Fruit fly (Drosophila melanogaster) whole organism, embryonic: Measurements from ENCODE around the gene prtp.

Source experiments
- Atf6 ChIP-seq: fragments of 200-800 bp; sonication (Bioruptor generic); IDR thresholded peaks from 2 replicates; pipeline ENCODE4 v1.3.6; 2022; ENCODE audit warnings: missing biosample characterization, missing genetic modification characterization
- Bgb ChIP-seq: fragments of 200-800 bp; sonication (Bioruptor generic); IDR thresholded peaks from 2 replicates; pipeline ENCODE4 v1.3.6; 2022; ENCODE audit warnings: missing biosample characterization, missing genetic modification characterization; ENCODE audit not compliant: partially characterized antibody
- Blimp-1 ChIP-seq: fragments of 200-800 bp; sonication (Bioruptor generic); optimal IDR thresholded peaks from 3 replicates; lab custom pipeline; 2018; ENCODE audit warnings: missing biosample characterization, missing genetic modification characterization, mild to moderate bottlenecking, moderate library complexity, missing genetic modification reagents
- C15 ChIP-seq: fragments of 200-800 bp; sonication (Bioruptor generic); IDR thresholded peaks from 3 replicates; pipeline ENCODE4 v1.3.6; 2022; ENCODE audit warnings: missing biosample characterization, missing genetic modification characterization
- CG10147 ChIP-seq: fragments of 200-800 bp; sonication (Bioruptor generic); optimal IDR thresholded peaks from 2 replicates; lab custom pipeline; 2019; ENCODE audit warnings: missing biosample characterization, mild to moderate bottlenecking, missing genetic modification characterization, moderate library complexity
- CG11560 ChIP-seq: fragments of 200-800 bp; sonication (Bioruptor generic); IDR thresholded peaks from 3 replicates; pipeline ENCODE4 v1.3.6; 2022; ENCODE audit warnings: missing biosample characterization, missing genetic modification characterization
- CG11695 ChIP-seq: fragments of 200-800 bp; sonication (Bioruptor generic); IDR thresholded peaks from 3 replicates; pipeline ENCODE4 v1.3.6; 2022; ENCODE audit warnings: missing biosample characterization, missing genetic modification characterization
- CG13624 ChIP-seq: fragments of 200-800 bp; sonication (Bioruptor generic); optimal IDR thresholded peaks from 2 replicates; lab custom pipeline; 2016; ENCODE audit warnings: missing biosample characterization, missing genetic modification characterization
- CG1529 ChIP-seq: fragments of 200-800 bp; sonication (Bioruptor generic); optimal IDR thresholded peaks from 3 replicates; lab custom pipeline; 2018; ENCODE audit warnings: missing biosample characterization, missing genetic modification characterization
- CG15601 ChIP-seq: fragments of 200-800 bp; sonication (Bioruptor generic); optimal IDR thresholded peaks from 3 replicates; lab custom pipeline; 2019; ENCODE audit warnings: missing biosample characterization, mild to moderate bottlenecking, missing genetic modification characterization, moderate library complexity
- CG16813 ChIP-seq: fragments of 200-800 bp; sonication (Bioruptor generic); IDR thresholded peaks from 3 replicates; pipeline ENCODE4 v1.3.6; 2022; ENCODE audit warnings: missing biosample characterization, missing genetic modification characterization; ENCODE audit not compliant: partially characterized antibody
- CG17328 ChIP-seq: fragments of 200-800 bp; sonication (Bioruptor generic); IDR thresholded peaks from 2 replicates; pipeline ENCODE4 v1.3.6; 2022; ENCODE audit warnings: missing biosample characterization, missing genetic modification characterization
- CG17359 ChIP-seq: fragments of 200-800 bp; sonication (Bioruptor generic); optimal IDR thresholded peaks from 3 replicates; lab custom pipeline; 2018; ENCODE audit warnings: missing biosample characterization, mild to moderate bottlenecking, missing genetic modification characterization, moderate library complexity
- CG17361 ChIP-seq: fragments of 200-800 bp; sonication (Bioruptor generic); IDR thresholded peaks from 3 replicates; pipeline ENCODE4 v1.3.6; 2022; ENCODE audit warnings: missing biosample characterization, missing genetic modification characterization
- CG17612 ChIP-seq: fragments of 200-800 bp; sonication (Bioruptor generic); IDR thresholded peaks from 2 replicates; pipeline ENCODE4 v1.3.6; 2022; ENCODE audit warnings: missing biosample characterization, missing genetic modification characterization
- CG2129 ChIP-seq: fragments of 200-800 bp; sonication (Bioruptor generic); IDR thresholded peaks from 2 replicates; pipeline ENCODE4 v1.3.6; 2022; ENCODE audit warnings: missing biosample characterization, missing genetic modification characterization; ENCODE audit not compliant: partially characterized antibody
- CG31441 ChIP-seq: fragments of 200-800 bp; sonication (Bioruptor generic); IDR thresholded peaks from 2 replicates; pipeline ENCODE4 v1.3.6; 2022; ENCODE audit warnings: missing biosample characterization, missing genetic modification characterization
- CG3163 ChIP-seq: fragments of 200-800 bp; sonication (Bioruptor generic); optimal IDR thresholded peaks from 3 replicates; lab custom pipeline; 2016; ENCODE audit warnings: missing biosample characterization, missing genetic modification characterization
- CG34376 ChIP-seq: fragments of 200-800 bp; sonication (Bioruptor generic); optimal IDR thresholded peaks from 2 replicates; lab custom pipeline; 2018; ENCODE audit warnings: missing biosample characterization, mild to moderate bottlenecking, missing genetic modification characterization
- CG4282 ChIP-seq: fragments of 200-800 bp; sonication (Bioruptor generic); optimal IDR thresholded peaks from 2 replicates; lab custom pipeline; 2016; ENCODE audit warnings: missing biosample characterization, missing genetic modification characterization
- CG5180 ChIP-seq: fragments of 200-800 bp; sonication (Bioruptor generic); optimal IDR thresholded peaks from 3 replicates; lab custom pipeline; 2017; ENCODE audit warnings: missing biosample characterization, missing genetic modification characterization, mild to moderate bottlenecking, moderate library complexity, missing genetic modification reagents
- CG6654 ChIP-seq: fragments of 200-800 bp; sonication (Bioruptor generic); optimal IDR thresholded peaks from 2 replicates; lab custom pipeline; 2017; ENCODE audit warnings: missing biosample characterization, mild to moderate bottlenecking, missing genetic modification characterization
- CG6689 ChIP-seq: fragments of 200-800 bp; sonication (Bioruptor generic); IDR thresholded peaks from 2 replicates; pipeline ENCODE4 v1.3.6; 2022; ENCODE audit warnings: missing biosample characterization, missing genetic modification characterization
- CG7786 ChIP-seq: fragments of 200-800 bp; sonication (Bioruptor generic); optimal IDR thresholded peaks from 2 replicates; lab custom pipeline; 2016; ENCODE audit warnings: missing biosample characterization, missing genetic modification characterization
- CG8478 ChIP-seq: fragments of >200 bp; optimal IDR thresholded peaks from 2 replicates; lab custom pipeline; 2018
- CkIIα-i1 ChIP-seq: fragments of 200-800 bp; sonication (Bioruptor generic); IDR thresholded peaks from 2 replicates; pipeline ENCODE4 v1.3.6; 2022; ENCODE audit warnings: missing biosample characterization, missing genetic modification characterization
- Deaf1 ChIP-seq: fragments of 200-800 bp; optimal IDR thresholded peaks from 3 replicates; lab custom pipeline; 2019; ENCODE audit warnings: missing biosample characterization, mild to moderate bottlenecking, missing genetic modification characterization, moderate library complexity
- Dfd ChIP-seq, 2 experiments: fragments of >200 bp; optimal IDR thresholded peaks; 2 replicates each; lab custom pipeline; 2017; ENCODE audit warnings: missing biosample characterization in 2 of 2, missing genetic modification characterization in 2 of 2
- Eip74EF ChIP-seq, 2 experiments: fragments of 200-800 bp in 1 of 2; fragments of >200 bp in 1 of 2; sonication (Bioruptor generic) in 1 of 2; optimal IDR thresholded peaks; 2 replicates each; lab custom pipeline; 2017 to 2019; ENCODE audit warnings: missing biosample characterization in 2 of 2, missing genetic modification characterization in 2 of 2, mild to moderate bottlenecking in 1 of 2, moderate library complexity in 1 of 2
- Ets65A ChIP-seq: fragments of 200-800 bp; sonication (Bioruptor generic); peaks from one replicate; lab custom pipeline; 2016; ENCODE audit warnings: missing biosample characterization, missing genetic modification characterization
- Gug ChIP-seq: fragments of 200-800 bp; sonication (Bioruptor generic); IDR thresholded peaks from 4 replicates; pipeline ENCODE4 v1.3.6; 2022; ENCODE audit warnings: missing biosample characterization, missing genetic modification characterization
- HHEX ChIP-seq: fragments of 200-800 bp; sonication (Bioruptor generic); optimal IDR thresholded peaks from 3 replicates; lab custom pipeline; 2017; ENCODE audit warnings: missing biosample characterization, mild to moderate bottlenecking, missing genetic modification characterization, missing genetic modification reagents
- HmgZ ChIP-seq: fragments of 200-800 bp; sonication (Bioruptor generic); optimal IDR thresholded peaks from 2 replicates; lab custom pipeline; 2018; ENCODE audit warnings: missing biosample characterization, mild to moderate bottlenecking, missing genetic modification characterization
- Myb ChIP-seq: fragments of 200-800 bp; sonication (Bioruptor generic); optimal IDR thresholded peaks from 2 replicates; lab custom pipeline; 2016; ENCODE audit warnings: missing biosample characterization, missing genetic modification characterization
- Nf-YB ChIP-seq: fragments of 200-800 bp; sonication (Bioruptor generic); optimal IDR thresholded peaks from 3 replicates; lab custom pipeline; 2019; ENCODE audit warnings: missing biosample characterization, mild to moderate bottlenecking, missing genetic modification characterization, moderate library complexity
- Pdp1 ChIP-seq, 2 experiments: fragments of 200-800 bp; sonication (Bioruptor generic); optimal IDR thresholded peaks; 3 replicates each; lab custom pipeline; 2016; ENCODE audit warnings: missing biosample characterization in 2 of 2, missing genetic modification characterization in 2 of 2, mild to moderate bottlenecking in 1 of 2, moderate library complexity in 1 of 2
- Spps ChIP-seq: fragments of 200-800 bp; sonication (Bioruptor generic); optimal IDR thresholded peaks from 2 replicates; lab custom pipeline; 2018; ENCODE audit warnings: missing biosample characterization, mild to moderate bottlenecking, missing genetic modification characterization
- br ChIP-seq: fragments of >200 bp; optimal IDR thresholded peaks from 2 replicates; lab custom pipeline; 2017
- dmrt99B ChIP-seq: fragments of 200-800 bp; sonication (Bioruptor generic); optimal IDR thresholded peaks from 2 replicates; lab custom pipeline; 2018; ENCODE audit warnings: missing biosample characterization, mild to moderate bottlenecking, missing genetic modification characterization, moderate library complexity
- fu2 ChIP-seq: fragments of 200-800 bp; sonication (Bioruptor generic); optimal IDR thresholded peaks from 2 replicates; lab custom pipeline; 2016; ENCODE audit warnings: missing biosample characterization, missing genetic modification characterization
- gro ChIP-seq: fragments of 200-800 bp; sonication (Bioruptor generic); optimal IDR thresholded peaks from 2 replicates; lab custom pipeline; 2016; ENCODE audit warnings: missing biosample characterization, missing genetic modification characterization
- jing ChIP-seq: fragments of 200-800 bp; sonication (Bioruptor generic); optimal IDR thresholded peaks from 2 replicates; lab custom pipeline; 2018; ENCODE audit warnings: missing biosample characterization, mild to moderate bottlenecking, missing genetic modification characterization
- jumu ChIP-seq: fragments of 200-800 bp; sonication (Bioruptor generic); optimal IDR thresholded peaks from 3 replicates; lab custom pipeline; 2016; ENCODE audit warnings: missing biosample characterization, missing genetic modification characterization
- mirr ChIP-seq: fragments of 200-800 bp; sonication (Bioruptor generic); optimal IDR thresholded peaks from 3 replicates; lab custom pipeline; 2018; ENCODE audit warnings: missing biosample characterization, mild to moderate bottlenecking, missing genetic modification characterization
- nerfin-1 ChIP-seq: fragments of 200-800 bp; sonication (Bioruptor generic); optimal IDR thresholded peaks from 3 replicates; lab custom pipeline; 2019; ENCODE audit warnings: missing biosample characterization, mild to moderate bottlenecking, missing genetic modification characterization, moderate library complexity
- rib ChIP-seq: fragments of 200-800 bp; sonication (Bioruptor generic); IDR thresholded peaks from 2 replicates; pipeline ENCODE4 v1.3.6; 2022; ENCODE audit warnings: missing biosample characterization, missing genetic modification characterization
- sens ChIP-seq: fragments of 200-800 bp; sonication (Bioruptor generic); peaks from one replicate; lab custom pipeline; 2016; ENCODE audit warnings: missing biosample characterization, missing genetic modification characterization
- seq ChIP-seq: fragments of 200-800 bp; sonication (Bioruptor generic); IDR thresholded peaks from 2 replicates; pipeline ENCODE4 v1.3.6; 2022; ENCODE audit warnings: missing biosample characterization, missing genetic modification characterization
- stwl ChIP-seq: fragments of 200-800 bp; sonication (Bioruptor generic); optimal IDR thresholded peaks from 3 replicates; lab custom pipeline; 2018; ENCODE audit warnings: missing biosample characterization, mild to moderate bottlenecking, missing genetic modification characterization, moderate library complexity
- tgo ChIP-seq: fragments of 200-800 bp; sonication (Bioruptor generic); IDR thresholded peaks from 3 replicates; pipeline ENCODE4 v1.3.6; 2022; ENCODE audit warnings: missing biosample characterization, missing genetic modification characterization

prtp gene

DNA sequence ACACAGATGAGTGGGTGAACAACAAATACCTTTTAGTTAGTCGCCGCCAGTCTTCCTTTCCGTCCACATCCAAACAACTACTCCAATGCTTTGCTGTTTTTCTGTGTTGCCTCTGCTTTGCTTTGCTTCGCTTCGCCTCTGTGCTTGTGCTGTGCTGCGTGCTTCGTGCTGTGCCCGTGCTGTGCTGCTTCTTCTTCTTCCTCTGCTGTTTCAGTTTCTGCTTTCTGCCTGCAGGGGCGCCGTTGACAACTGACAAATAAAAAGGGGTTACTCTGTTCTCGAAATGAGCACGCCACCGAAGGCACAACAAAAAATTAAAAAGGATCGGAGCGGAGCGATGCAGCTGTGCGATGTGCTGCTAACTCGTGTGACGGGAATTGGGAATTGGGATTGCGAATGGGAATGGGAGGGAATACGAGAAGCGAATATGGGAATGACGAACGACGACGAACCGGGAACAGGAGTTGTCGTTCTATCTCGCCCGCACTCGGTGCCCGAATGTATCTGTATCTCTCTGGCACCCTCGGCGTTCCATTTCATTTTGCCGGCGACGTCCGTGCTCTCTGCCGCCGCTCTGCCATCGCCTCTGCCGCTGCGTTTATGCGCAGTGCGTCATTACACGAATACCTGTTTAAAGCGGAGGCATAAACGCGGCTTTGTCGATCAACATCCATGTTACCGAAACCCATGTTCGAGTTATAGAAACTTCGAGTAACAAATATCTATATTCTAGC lies 1.9 kb upstream of the prtp start (continued):
- peak; percentile 83 for TF ChIP-seq Gug
- TF ChIP-seq CG11695 (GFP tag; lab: Robert Waterston, UW) = peak; percentile 75
- no peak for TF ChIP-seq CG17328 (GFP tag; lab: Robert Waterston, UW)
- TF ChIP-seq CG15601 = no peak
- TF ChIP-seq CG34376 (GFP tag; lab: Kevin White, UChicago) = peak; percentile 31
- peak; percentile 38 for TF ChIP-seq CG1529
- no peak for TF ChIP-seq CG8478 (lab: Kevin White, UChicago)
- TF ChIP-seq CG4282 (GFP tag; lab: Kevin White, UChicago) = no peak
- peak; percentile 40 for TF ChIP-seq Blimp-1 (GFP tag; lab: Kevin White, UChicago)
- peak; percentile 61 for TF ChIP-seq CG6689 (GFP tag; lab: Robert Waterston, UW)
- TF ChIP-seq Eip74EF (GFP tag; optimal IDR thresholded peaks at IDR 0.05; lab: Kevin White, UChicago) = peak in 1 of 2 experiments; percentile 46
- no peak for TF ChIP-seq C15
- TF ChIP-seq stwl = no peak
- TF ChIP-seq CkIIα-i1 (GFP tag; lab: Robert Waterston, UW) = 0 out of 2 replicates have a peak, but pooled peaks have one; percentile 2
- peak; percentile 63 for TF ChIP-seq tgo
- peak; percentile 9 for TF ChIP-seq CG6654 (GFP tag; lab: Kevin White, UChicago)
- peak; percentile 90 for TF ChIP-seq Deaf1 (tag; lab: Kevin White, UChicago)
- peak; percentile 68; the same call in 1 of the 2 replicates for TF ChIP-seq rib (GFP tag; lab: Robert Waterston, UW)
- TF ChIP-seq Dfd (GFP tag; optimal IDR thresholded peaks at IDR 0.05; lab: Kevin White, UChicago) = no peak
- peak; percentile 63; the same call in 1 of the 2 replicates for TF ChIP-seq CG31441 (GFP tag; lab: Robert Waterston, UW)
- TF ChIP-seq mirr (GFP tag; lab: Kevin White, UChicago) = peak; percentile 8
- TF ChIP-seq jumu = peak; percentile 87
- peak; percentile 55 for TF ChIP-seq CG10147
- peak; percentile 75; the same call in 2 of the 3 replicates for TF ChIP-seq CG17361 (GFP tag; lab: Robert Waterston, UW)
- 0 out of 3 replicates have a peak, but pooled peaks have one; percentile 35 for TF ChIP-seq CG16813 (GFP tag; lab: Robert Waterston, UW)
- peak; percentile 81 for TF ChIP-seq sens (GFP tag; lab: Kevin White, UChicago)
- peak; percentile 97 for TF ChIP-seq Ets65A (GFP tag; lab: Kevin White, UChicago)
- peak; percentile 54 for TF ChIP-seq Nf-YB (GFP tag; lab: Kevin White, UChicago)
- no peak for TF ChIP-seq CG13624 (GFP tag; lab: Kevin White, UChicago)
- TF ChIP-seq Atf6 (GFP tag; lab: Robert Waterston, UW) = peak; percentile 81
- peak; percentile 67 for TF ChIP-seq CG17359
- TF ChIP-seq CG7786 (GFP tag; lab: Kevin White, UChicago) = peak; percentile 82
- peak; percentile 70 for TF ChIP-seq HHEX (GFP tag; lab: Kevin White, UChicago)
- 0 out of 2 replicates have a peak, but pooled peaks have one; percentile 10 for TF ChIP-seq CG2129
- TF ChIP-seq fu2 = peak; percentile 72
- TF ChIP-seq Pdp1 (GFP tag; optimal IDR thresholded peaks at IDR 0.05; lab: Kevin White, UChicago) = peak in 1 of 2 experiments; percentile 40
- TF ChIP-seq seq (GFP tag; lab: Robert Waterston, UW) = peak; percentile 62
- TF ChIP-seq CG17612 (GFP tag; lab: Robert Waterston, UW) = no peak
- TF ChIP-seq nerfin-1 (tag; lab: Kevin White, UChicago) = peak; percentile 63
- TF ChIP-seq jing (GFP tag; lab: Kevin White, UChicago) = no peak
- peak; percentile 47; the same call in 2 of the 3 replicates for TF ChIP-seq CG11560
- peak; percentile 44 for TF ChIP-seq gro (GFP tag; lab: Kevin White, UChicago)
- TF ChIP-seq Spps = no peak
- TF ChIP-seq Bgb (GFP tag; lab: Robert Waterston, UW) = no peak
- TF ChIP-seq dmrt99B (tag; lab: Kevin White, UChicago) = peak; percentile 73
- peak; percentile 53 for TF ChIP-seq CG5180
- TF ChIP-seq br (lab: Kevin White, UChicago) = no peak
- peak; percentile 72 for TF ChIP-seq HmgZ (tag; lab: Kevin White, UChicago)
- TF ChIP-seq Myb = peak; percentile 64
- peak; percentile 71 for TF ChIP-seq CG3163 (GFP tag; lab: Kevin White, UChicago)
